Fruit fly (Drosophila melanogaster) whole organism, embryonic: Measurements from ENCODE around the gene trem.

ENCODE experiments used
- BtbVII ChIP-seq: fragments of 200-800 bp; sonication (Bioruptor generic); optimal IDR thresholded peaks from 3 replicates; lab custom pipeline; 2017; ENCODE audit warnings: missing biosample characterization, mild to moderate bottlenecking, missing genetic modification characterization
- Bteb2 ChIP-seq: fragments of 200-800 bp; sonication (Bioruptor generic); optimal IDR thresholded peaks from 2 replicates; lab custom pipeline; 2016; ENCODE audit warnings: missing biosample characterization, missing genetic modification characterization
- CG10209 ChIP-seq: fragments of 200-800 bp; sonication (Bioruptor generic); optimal IDR thresholded peaks from 3 replicates; lab custom pipeline; 2017; ENCODE audit warnings: missing biosample characterization, mild to moderate bottlenecking, missing genetic modification characterization, missing genetic modification reagents
- CG10979 ChIP-seq: fragments of 200-800 bp; sonication (Bioruptor generic); optimal IDR thresholded peaks from 2 replicates; lab custom pipeline; 2018; ENCODE audit warnings: missing biosample characterization, mild to moderate bottlenecking, missing genetic modification characterization, moderate library complexity
- CG1233 ChIP-seq: fragments of 200-800 bp; sonication (Bioruptor generic); optimal IDR thresholded peaks from 4 replicates; lab custom pipeline; 2018; ENCODE audit warnings: missing biosample characterization, mild to moderate bottlenecking, missing genetic modification characterization
- CG12769 ChIP-seq: fragments of 200-800 bp; sonication (Bioruptor generic); optimal IDR thresholded peaks from 2 replicates; lab custom pipeline; 2019; ENCODE audit warnings: missing biosample characterization, mild to moderate bottlenecking, missing genetic modification characterization, moderate library complexity
- CG14014 ChIP-seq: fragments of 200-800 bp; sonication (Bioruptor generic); IDR thresholded peaks from 2 replicates; pipeline ENCODE4 v1.3.6; 2022; ENCODE audit warnings: missing biosample characterization, missing genetic modification characterization
- CG14710 ChIP-seq: fragments of 200-800 bp; sonication (Bioruptor generic); optimal IDR thresholded peaks from 3 replicates; lab custom pipeline; 2019; ENCODE audit warnings: missing biosample characterization, mild to moderate bottlenecking, missing genetic modification characterization, moderate library complexity
- CG17385 ChIP-seq: fragments of 200-800 bp; sonication (Bioruptor generic); optimal IDR thresholded peaks from 3 replicates; lab custom pipeline; 2018; ENCODE audit warnings: missing biosample characterization, mild to moderate bottlenecking, missing genetic modification characterization
- CG1792 ChIP-seq: fragments of 200-800 bp; sonication (Bioruptor generic); optimal IDR thresholded peaks from 2 replicates; lab custom pipeline; 2016; ENCODE audit warnings: missing biosample characterization, missing genetic modification characterization
- CG1832 ChIP-seq: fragments of 200-800 bp; sonication (Bioruptor generic); optimal IDR thresholded peaks from 2 replicates; lab custom pipeline; 2017; ENCODE audit warnings: missing biosample characterization, mild to moderate bottlenecking, missing genetic modification characterization, inconsistent platforms
- CG2199 ChIP-seq: fragments of 200-800 bp; sonication (Bioruptor generic); IDR thresholded peaks from 3 replicates; pipeline ENCODE4 v1.3.6; 2022; ENCODE audit warnings: missing biosample characterization, missing genetic modification characterization
- CG3163 ChIP-seq: fragments of 200-800 bp; sonication (Bioruptor generic); optimal IDR thresholded peaks from 3 replicates; lab custom pipeline; 2016; ENCODE audit warnings: missing biosample characterization, missing genetic modification characterization
- CG32532 ChIP-seq: fragments of 200-800 bp; sonication (Bioruptor generic); IDR thresholded peaks from 2 replicates; pipeline ENCODE4 v1.3.6; 2022; ENCODE audit warnings: missing biosample characterization, missing genetic modification characterization
- CG3407 ChIP-seq: fragments of 200-800 bp; sonication (Bioruptor generic); optimal IDR thresholded peaks from 2 replicates; lab custom pipeline; 2018; ENCODE audit warnings: missing biosample characterization, mild to moderate bottlenecking, missing genetic modification characterization
- CG3726 ChIP-seq: fragments of 200-800 bp; sonication (Bioruptor generic); IDR thresholded peaks from 3 replicates; pipeline ENCODE4, ENCODE4 v1.3.6; 2022; ENCODE audit warnings: missing biosample characterization, missing genetic modification characterization
- CG3995 ChIP-seq: fragments of 200-800 bp; sonication (Bioruptor generic); optimal IDR thresholded peaks from 3 replicates; lab custom pipeline; 2016; ENCODE audit warnings: missing biosample characterization, missing genetic modification characterization
- CG43689 ChIP-seq: fragments of 200-800 bp; sonication (Bioruptor generic); IDR thresholded peaks from 2 replicates; pipeline ENCODE4 v1.3.6; 2022; ENCODE audit warnings: missing biosample characterization, missing genetic modification characterization
- CG5953 ChIP-seq: fragments of 200-800 bp; sonication (Bioruptor generic); IDR thresholded peaks from 2 replicates; pipeline ENCODE4 v1.3.6; 2022; ENCODE audit warnings: missing biosample characterization, missing genetic modification characterization
- CG7987 ChIP-seq: fragments of 200-800 bp; sonication (Bioruptor generic); optimal IDR thresholded peaks from 2 replicates; lab custom pipeline; 2018; ENCODE audit warnings: missing biosample characterization, mild to moderate bottlenecking, missing genetic modification characterization, moderate library complexity
- CG9797 ChIP-seq: fragments of 200-800 bp; sonication (Bioruptor generic); optimal IDR thresholded peaks from 3 replicates; lab custom pipeline; 2018; ENCODE audit warnings: missing biosample characterization, mild to moderate bottlenecking, missing genetic modification characterization
- CrebB ChIP-seq: fragments of 200-800 bp; sonication (Bioruptor generic); optimal IDR thresholded peaks from 3 replicates; lab custom pipeline; 2018; ENCODE audit warnings: missing biosample characterization, mild to moderate bottlenecking, missing genetic modification characterization
- Dll ChIP-seq: fragments of 200-800 bp; sonication (Bioruptor generic); IDR thresholded peaks from 4 replicates; pipeline ENCODE4 v1.3.6; 2022; ENCODE audit warnings: missing biosample characterization, missing genetic modification characterization; ENCODE audit not compliant: partially characterized antibody
- ERR ChIP-seq: fragments of 200-800 bp; sonication (Bioruptor generic); optimal IDR thresholded peaks from 2 replicates; lab custom pipeline; 2016; ENCODE audit warnings: missing biosample characterization, missing genetic modification characterization
- Fer3 ChIP-seq: fragments of 200-800 bp; sonication (Bioruptor generic); optimal IDR thresholded peaks from 2 replicates; lab custom pipeline; 2018; ENCODE audit warnings: missing biosample characterization, mild to moderate bottlenecking, missing genetic modification characterization, moderate library complexity
- HLHmδ ChIP-seq: fragments of 200-800 bp; sonication (Bioruptor generic); optimal IDR thresholded peaks from 2 replicates; lab custom pipeline; 2018; ENCODE audit warnings: missing biosample characterization, mild to moderate bottlenecking, missing genetic modification characterization, moderate library complexity
- Lhr ChIP-seq: fragments of 200-800 bp; sonication (Bioruptor generic); optimal IDR thresholded peaks from 3 replicates; lab custom pipeline; 2017; ENCODE audit warnings: mild to moderate bottlenecking, missing biosample characterization, missing genetic modification reagents, missing genetic modification characterization
- MESR4 ChIP-seq: fragments of 200-800 bp; sonication (Bioruptor generic); optimal IDR thresholded peaks from 2 replicates; lab custom pipeline; 2018; ENCODE audit warnings: missing biosample characterization, mild to moderate bottlenecking, missing genetic modification characterization, moderate library complexity
- Max ChIP-seq: fragments of 200-800 bp; sonication (Bioruptor generic); optimal IDR thresholded peaks from 2 replicates; lab custom pipeline; 2016; ENCODE audit warnings: missing biosample characterization, mild to moderate bottlenecking, missing genetic modification characterization
- Ravus ChIP-seq: fragments of 200-800 bp; sonication (Bioruptor generic); IDR thresholded peaks from 2 replicates; pipeline ENCODE4 v1.3.6; 2022; ENCODE audit warnings: missing biosample characterization, missing genetic modification characterization
- Trl ChIP-seq, 3 experiments: fragments of >200 bp in 2 of 3; fragments of 200-800 bp in 1 of 3; sonication (Bioruptor generic) in 1 of 3; optimal IDR thresholded peaks; 2 replicates in 1 of 3; 3 replicates in 2 of 3; lab custom pipeline; 2016 to 2017; ENCODE audit warnings: missing biosample characterization in 1 of 3, missing genetic modification characterization in 1 of 3
- Xrp1 ChIP-seq: fragments of 200-800 bp; sonication (Bioruptor generic); IDR thresholded peaks from 2 replicates; pipeline ENCODE4 v1.3.6; 2022; ENCODE audit warnings: missing biosample characterization, missing genetic modification characterization
- ab ChIP-seq: fragments of 200-800 bp; sonication (Bioruptor generic); optimal IDR thresholded peaks from 2 replicates; lab custom pipeline; 2016; ENCODE audit warnings: missing biosample characterization, missing genetic modification characterization
- dysf ChIP-seq: fragments of 200-800 bp; sonication (Bioruptor generic); IDR thresholded peaks from 3 replicates; pipeline ENCODE4 v1.3.6; 2022; ENCODE audit warnings: missing biosample characterization, missing genetic modification characterization
- esg ChIP-seq: fragments of 200-800 bp; sonication (Bioruptor generic); conservative IDR thresholded peaks from 2 replicates; pipeline ENCODE4 v1.3.6; 2022; ENCODE audit warnings: missing biosample characterization, missing genetic modification characterization
- ftz-f1 ChIP-seq: fragments of 200-800 bp; sonication (Bioruptor generic); optimal IDR thresholded peaks from 2 replicates; lab custom pipeline; 2016; ENCODE audit warnings: missing biosample characterization, missing genetic modification characterization
- gfzf ChIP-seq: fragments of 200-800 bp; sonication (Bioruptor generic); optimal IDR thresholded peaks from 2 replicates; lab custom pipeline; 2016; ENCODE audit warnings: missing biosample characterization, mild to moderate bottlenecking, missing genetic modification characterization, moderate library complexity
- lilli ChIP-seq: fragments of 200-800 bp; sonication (Bioruptor generic); optimal IDR thresholded peaks from 3 replicates; lab custom pipeline; 2016; ENCODE audit warnings: missing biosample characterization, missing genetic modification characterization
- mirr ChIP-seq: fragments of 200-800 bp; sonication (Bioruptor generic); optimal IDR thresholded peaks from 3 replicates; lab custom pipeline; 2018; ENCODE audit warnings: missing biosample characterization, mild to moderate bottlenecking, missing genetic modification characterization
- nerfin-1 ChIP-seq: fragments of 200-800 bp; sonication (Bioruptor generic); optimal IDR thresholded peaks from 3 replicates; lab custom pipeline; 2019; ENCODE audit warnings: missing biosample characterization, mild to moderate bottlenecking, missing genetic modification characterization, moderate library complexity
- otp ChIP-seq: fragments of 200-800 bp; sonication (Bioruptor generic); IDR thresholded peaks from 3 replicates; pipeline ENCODE4, ENCODE4 v1.3.6; 2022; ENCODE audit warnings: missing biosample characterization, missing genetic modification characterization
- psq ChIP-seq: fragments of 200-800 bp; sonication (Bioruptor generic); optimal IDR thresholded peaks from 2 replicates; lab custom pipeline; 2017; ENCODE audit warnings: missing biosample characterization, missing genetic modification characterization
- slbo ChIP-seq: fragments of 200-800 bp; sonication (Bioruptor generic); IDR thresholded peaks from 2 replicates; pipeline ENCODE4 v1.3.6; 2022; ENCODE audit warnings: missing biosample characterization, missing genetic modification characterization
- sr ChIP-seq: fragments of 200-800 bp; sonication (Bioruptor generic); IDR thresholded peaks from 3 replicates; pipeline ENCODE4 v1.3.6; 2022; ENCODE audit warnings: missing biosample characterization, missing genetic modification characterization
- stc ChIP-seq: fragments of 200-800 bp; sonication (Bioruptor generic); IDR thresholded peaks from 2 replicates; pipeline ENCODE4 v1.3.6; 2022; ENCODE audit warnings: missing biosample characterization, missing genetic modification characterization
- tap ChIP-seq: fragments of 200-800 bp; optimal IDR thresholded peaks from 3 replicates; lab custom pipeline; 2019; ENCODE audit warnings: missing biosample characterization, mild to moderate bottlenecking, missing genetic modification characterization, moderate library complexity
- tgo ChIP-seq: fragments of 200-800 bp; sonication (Bioruptor generic); IDR thresholded peaks from 3 replicates; pipeline ENCODE4 v1.3.6; 2022; ENCODE audit warnings: missing biosample characterization, missing genetic modification characterization
- unc-4 ChIP-seq: fragments of 200-800 bp; sonication (Bioruptor generic); IDR thresholded peaks from 2 replicates; pipeline ENCODE4 v1.3.6; 2022; ENCODE audit warnings: missing biosample characterization, missing genetic modification characterization; ENCODE audit not compliant: partially characterized antibody
- wor ChIP-seq: fragments of 200-800 bp; sonication (Bioruptor generic); IDR thresholded peaks from 2 replicates; pipeline ENCODE4 v1.3.6; 2022; ENCODE audit warnings: missing biosample characterization, missing genetic modification characterization
- zf30C ChIP-seq: fragments of 200-800 bp; sonication (Bioruptor generic); optimal IDR thresholded peaks from 3 replicates; lab custom pipeline; 2018; ENCODE audit warnings: missing biosample characterization, mild to moderate bottlenecking, missing genetic modification characterization

Gene trem

DNA sequence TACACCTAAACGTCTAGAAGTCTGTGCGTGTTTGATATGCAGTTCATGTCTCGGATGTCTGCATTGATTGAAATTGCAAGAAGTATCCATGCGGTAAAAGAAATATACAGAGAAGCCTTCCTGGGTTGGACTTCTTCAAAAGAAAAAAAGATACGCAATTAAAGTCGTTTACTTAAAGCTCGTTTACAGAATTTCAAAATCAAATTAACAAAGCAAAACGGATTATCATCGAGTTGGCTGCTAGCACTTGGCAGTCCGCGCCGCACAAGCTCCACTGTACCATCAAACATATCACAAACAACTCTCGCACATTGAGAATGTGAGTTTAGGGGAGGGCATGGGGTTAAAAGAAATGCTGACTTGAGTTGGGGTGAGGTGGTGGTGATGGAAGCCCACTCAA lies 32.7 kb downstream of the trem start:
- peak; percentile 32 for TF ChIP-seq CG1792
- TF ChIP-seq Max: peak; percentile 33
- TF ChIP-seq Trl (optimal IDR thresholded peaks at IDR 0.05; lab: Kevin White, UChicago): no peak
- peak; percentile 68 for TF ChIP-seq Trl (GFP tag; optimal IDR thresholded peaks at IDR 0.05; lab: Kevin White, UChicago)
- peak; percentile 86 for TF ChIP-seq otp (GFP tag; lab: Robert Waterston, UW)
- TF ChIP-seq tgo (GFP tag; lab: Robert Waterston, UW): peak; percentile 61; the same call in 1 of the 3 replicates
- peak; percentile 67; the same call in 1 of the 2 replicates for TF ChIP-seq CG32532 (GFP tag; lab: Robert Waterston, UW)
- peak; percentile 42 for TF ChIP-seq BtbVII
- TF ChIP-seq CG3163: peak; percentile 49
- peak; percentile 62 for TF ChIP-seq CG10209
- TF ChIP-seq HLHmδ (GFP tag; lab: Kevin White, UChicago): no peak
- peak; percentile 77 for TF ChIP-seq CG14710
- TF ChIP-seq slbo (GFP tag; lab: Robert Waterston, UW): peak; percentile 66
- TF ChIP-seq psq (GFP tag; lab: Kevin White, UChicago): no peak
- TF ChIP-seq wor (GFP tag; lab: Robert Waterston, UW): peak; percentile 72
- no peak for TF ChIP-seq mirr
- TF ChIP-seq CG5953 (GFP tag; lab: Robert Waterston, UW): peak; percentile 64
- peak; percentile 39 for TF ChIP-seq CrebB (tag; lab: Kevin White, UChicago)
- TF ChIP-seq tap (tag; lab: Kevin White, UChicago): peak; percentile 72
- TF ChIP-seq CG12769 (tag; lab: Kevin White, UChicago): peak; percentile 60
- no peak for TF ChIP-seq Dll
- TF ChIP-seq unc-4 (GFP tag; lab: Robert Waterston, UW): no peak
- no peak for TF ChIP-seq gfzf (GFP tag; lab: Kevin White, UChicago)
- peak; percentile 77; the same call in 1 of the 3 replicates for TF ChIP-seq CG2199
- no peak for TF ChIP-seq zf30C (GFP tag; lab: Kevin White, UChicago)
- TF ChIP-seq CG3726: peak; percentile 69; the same call in 2 of the 3 replicates
- TF ChIP-seq ab: no peak
- TF ChIP-seq Ravus (GFP tag; lab: Robert Waterston, UW): peak; percentile 17; the same call in 1 of the 2 replicates
- peak; percentile 46 for TF ChIP-seq stc (GFP tag; lab: Robert Waterston, UW)
- peak; percentile 87 for TF ChIP-seq CG10979 (tag; lab: Kevin White, UChicago)
- peak; percentile 59 for TF ChIP-seq CG14014 (GFP tag; lab: Robert Waterston, UW)
- no peak for TF ChIP-seq MESR4 (GFP tag; lab: Kevin White, UChicago)
- TF ChIP-seq CG9797 (GFP tag; lab: Kevin White, UChicago): no peak
- TF ChIP-seq lilli (GFP tag; lab: Kevin White, UChicago): peak; percentile 61
- TF ChIP-seq CG7987 (GFP tag; lab: Kevin White, UChicago): peak; percentile 3
- peak; percentile 20 for TF ChIP-seq CG1233 (GFP tag; lab: Kevin White, UChicago)
- no peak for TF ChIP-seq CG1832
- no peak for TF ChIP-seq ERR
- peak; percentile 32 for TF ChIP-seq Lhr
- peak; percentile 72 for TF ChIP-seq dysf (GFP tag; lab: Robert Waterston, UW)
- peak; percentile 65 for TF ChIP-seq nerfin-1
- no peak for TF ChIP-seq CG3995 (GFP tag; lab: Kevin White, UChicago)
- TF ChIP-seq ftz-f1 (GFP tag; lab: Kevin White, UChicago): no peak
- TF ChIP-seq Fer3 (tag; lab: Kevin White, UChicago): peak; percentile 60
- TF ChIP-seq Bteb2 (GFP tag; lab: Kevin White, UChicago): peak; percentile 51
- peak; percentile 87 for TF ChIP-seq Xrp1
- TF ChIP-seq CG43689 (GFP tag; lab: Robert Waterston, UW): no peak
- TF ChIP-seq CG17385 (GFP tag; lab: Kevin White, UChicago): peak; percentile 66
- TF ChIP-seq sr (GFP tag; lab: Robert Waterston, UW): peak; percentile 20; the same call in 1 of the 3 replicates
- TF ChIP-seq CG3407 (GFP tag; lab: Kevin White, UChicago): peak; percentile 73
- peak; percentile 69 for TF ChIP-seq esg (GFP tag; lab: Robert Waterston, UW)
